Worm (Caenorhabditis elegans): Measurements from ENCODE around the gene C29F7.3.

C29F7.3 gene

ce11 chrX:13419884-13420339, at the start of gene C29F7.3:
C29F7.3 (minus strand) TSS chrX:13419934.
- TF ChIP-seq egl-5 (tag; optimal IDR thresholded peaks at IDR 0.05), result no peak
- TF ChIP-seq ceh-82 (tag; optimal IDR thresholded peaks at IDR 0.05), result no peak
- no peak for TF ChIP-seq nhr-28 (tag; optimal IDR thresholded peaks at IDR 0.05)
- TF ChIP-seq ceh-28 (tag; optimal IDR thresholded peaks at IDR 0.05), result no peak
- TF ChIP-seq sea-2 (GFP tag; optimal IDR thresholded peaks at IDR 0.05), result no peak
- no peak for TF ChIP-seq pqm-1 (tag; optimal IDR thresholded peaks at IDR 0.05)
- no peak for TF ChIP-seq ama-1 (optimal IDR thresholded peaks at IDR 0.05)
- TF ChIP-seq lin-15B (tag; optimal IDR thresholded peaks at IDR 0.05), result no peak
- TF ChIP-seq nhr-12 (tag; optimal IDR thresholded peaks at IDR 0.05), result no peak
- TF ChIP-seq elt-2 (tag; optimal IDR thresholded peaks at IDR 0.05), result peak; percentile 43
- no peak for TF ChIP-seq mdl-1 (tag; optimal IDR thresholded peaks at IDR 0.05)
- TF ChIP-seq nhr-67 (tag; optimal IDR thresholded peaks at IDR 0.05), result no peak
- TF ChIP-seq eor-1 (tag; optimal IDR thresholded peaks at IDR 0.05), result no peak
- TF ChIP-seq nhr-43 (tag; optimal IDR thresholded peaks at IDR 0.05; ENCODE audit: poor library complexity, severe bottlenecking), result peak; percentile 47
- TF ChIP-seq nhr-11 (tag; optimal IDR thresholded peaks at IDR 0.05), result no peak
- no peak for TF ChIP-seq ztf-4 (tag; optimal IDR thresholded peaks at IDR 0.05)
- TF ChIP-seq nhr-237 (tag; optimal IDR thresholded peaks at IDR 0.05), result no peak
- TF ChIP-seq pha-4 (tag; optimal IDR thresholded peaks at IDR 0.05), result no peak
- no peak for TF ChIP-seq R02D3.7 (tag; optimal IDR thresholded peaks at IDR 0.05)
- TF ChIP-seq snpc-4 (tag; optimal IDR thresholded peaks at IDR 0.05), result no peak
- TF ChIP-seq nhr-25 (tag; optimal IDR thresholded peaks at IDR 0.05), result peak; percentile 72
- no peak for TF ChIP-seq skn-1 (tag; optimal IDR thresholded peaks at IDR 0.05)
- TF ChIP-seq tbx-2 (tag; optimal IDR thresholded peaks at IDR 0.05), result no peak
- no peak for TF ChIP-seq jun-1 (tag; optimal IDR thresholded peaks at IDR 0.05)
- peak; percentile 9 for TF ChIP-seq nhr-23 (tag; optimal IDR thresholded peaks at IDR 0.05)
- TF ChIP-seq nfya-1 (tag; optimal IDR thresholded peaks at IDR 0.05; ENCODE audit: insufficient read depth), result peak; percentile 33
- TF ChIP-seq ZK546.5 (tag; optimal IDR thresholded peaks at IDR 0.05), result no peak
- TF ChIP-seq mml-1 (tag; optimal IDR thresholded peaks at IDR 0.05), result no peak
- TF ChIP-seq lin-39 (tag; optimal IDR thresholded peaks at IDR 0.05), result peak; percentile 26
- no peak for TF ChIP-seq elt-1 (tag; optimal IDR thresholded peaks at IDR 0.05)
- peak; percentile 1 for TF ChIP-seq unc-62 (GFP tag; optimal IDR thresholded peaks at IDR 0.05)
- no peak for TF ChIP-seq nhr-76 (tag; optimal IDR thresholded peaks at IDR 0.05)
- TF ChIP-seq elt-3 (tag; optimal IDR thresholded peaks at IDR 0.05), result peak in 1 of 3 experiments; percentile 7
- TF ChIP-seq nhr-77 (tag; optimal IDR thresholded peaks at IDR 0.05), result no peak
- TF ChIP-seq fkh-10 (GFP tag; optimal IDR thresholded peaks at IDR 0.05), result no peak
- no peak for TF ChIP-seq egl-27 (tag; optimal IDR thresholded peaks at IDR 0.05)
- no peak for TF ChIP-seq daf-12 (tag; optimal IDR thresholded peaks at IDR 0.05)
- no peak for TF ChIP-seq ztf-11 (tag; optimal IDR thresholded peaks at IDR 0.05)
- no peak for TF ChIP-seq fkh-2 (tag; optimal IDR thresholded peaks at IDR 0.05)
- TF ChIP-seq zag-1 (tag; optimal IDR thresholded peaks at IDR 0.05), result no peak
- TF ChIP-seq ceh-16 (tag; optimal IDR thresholded peaks at IDR 0.05), result no peak
- no peak for TF ChIP-seq ceh-9 (tag; optimal IDR thresholded peaks at IDR 0.05)
- TF ChIP-seq unc-39 (tag; optimal IDR thresholded peaks at IDR 0.05), result no peak
- TF ChIP-seq hmg-11 (tag; optimal IDR thresholded peaks at IDR 0.05), result no peak
- TF ChIP-seq lsy-12 (tag; optimal IDR thresholded peaks at IDR 0.05), result no peak
- TF ChIP-seq fos-1 (tag; optimal IDR thresholded peaks at IDR 0.05), result no peak
- TF ChIP-seq aly-2 (tag; optimal IDR thresholded peaks at IDR 0.05), result no peak

All from whole organism, L3 larva.